Worm (Caenorhabditis elegans) whole organism, midembryonic: ENCODE results near the gene mep-1.

Experiments used
- T22C8.4 ChIP-seq: fragments of 200-800 bp; sonication (Bioruptor generic); IDR thresholded peaks from 2 replicates; pipeline ENCODE4 v1.3.6; 2022; ENCODE audit warnings: missing genetic modification characterization, missing compliant biosample characterization
- cog-1 ChIP-seq: sonication (generic microtip); optimal IDR thresholded peaks from 2 replicates; lab custom pipeline; 2016; ENCODE audit warnings: missing genetic modification characterization, missing compliant biosample characterization
- flt-1 ChIP-seq: fragments of 200-800 bp; sonication (Bioruptor generic); IDR thresholded peaks from 2 replicates; pipeline ENCODE4 v1.3.6; 2022; ENCODE audit warnings: missing genetic modification characterization, missing compliant biosample characterization
- med-1 ChIP-seq: sonication (generic microtip); optimal IDR thresholded peaks from 2 replicates; lab custom pipeline; 2017; ENCODE audit warnings: missing genetic modification characterization, mild to moderate bottlenecking, missing compliant biosample characterization, antibody characterized with exemption, missing genetic modification reagents; ENCODE audit not compliant: insufficient read depth
- ref-1 ChIP-seq: fragments of 200-800 bp; sonication (Bioruptor generic); conservative IDR thresholded peaks from 2 replicates; pipeline ENCODE4 v1.3.6; 2022; ENCODE audit warnings: missing genetic modification reagents, missing genetic modification characterization, missing compliant biosample characterization
- tab-1 ChIP-seq: fragments of 200-800 bp; sonication (Bioruptor generic); IDR thresholded peaks from 2 replicates; pipeline ENCODE4 v1.3.6; 2022; ENCODE audit warnings: missing genetic modification characterization, missing compliant biosample characterization

DNA sequence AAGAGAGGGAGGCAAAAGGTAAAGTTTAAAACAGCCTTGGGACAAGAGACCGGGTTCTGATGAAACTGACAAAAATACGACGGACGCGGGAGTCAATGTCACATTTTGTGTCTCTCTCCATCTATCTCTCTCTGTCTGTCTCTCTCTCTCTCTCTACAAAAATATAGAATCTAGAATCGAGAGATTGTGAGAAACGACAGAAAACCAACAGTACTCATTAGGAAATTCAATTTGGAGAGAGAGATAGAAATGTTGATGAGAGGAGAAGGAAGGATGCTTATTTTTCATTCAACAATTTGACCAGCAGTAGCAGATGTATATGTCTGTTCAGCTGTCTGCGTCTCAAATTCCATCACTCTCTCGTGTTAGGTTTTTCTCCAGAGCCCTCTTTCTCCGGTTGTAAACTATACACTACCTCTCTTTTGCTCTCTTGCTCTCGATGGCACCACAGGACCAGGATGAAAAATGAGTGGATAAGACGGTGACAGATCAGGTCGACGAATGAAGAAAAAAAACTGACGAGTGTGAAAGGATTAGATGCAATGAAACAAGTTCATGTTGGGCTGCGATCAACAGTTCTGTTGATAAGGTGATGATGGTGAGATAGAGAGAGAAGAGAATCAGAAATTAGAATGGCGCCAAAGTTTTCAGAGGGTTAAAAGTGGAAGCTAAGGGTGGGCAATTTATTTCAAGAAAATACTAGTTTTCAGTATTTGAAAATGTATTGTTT, 34.7 kb upstream of the mep-1 start:
- TF ChIP-seq T22C8.4 (GFP tag; lab: Robert Waterston, UW) (no peak), cog-1 (no peak), flt-1 (GFP tag; lab: Robert Waterston, UW) (no peak), ref-1 (GFP tag; lab: Robert Waterston, UW) (no peak), med-1 (GFP tag; lab: Kevin White, UChicago) (no peak), tab-1 (GFP tag; lab: Robert Waterston, UW) (no peak)
